Worm (Caenorhabditis elegans) whole organism, L3 larva: ENCODE results near the gene sdz-26.

Experiments
- R02D3.7 ChIP-seq: fragments of 150-350 bp; optimal IDR thresholded peaks from 2 replicates; lab custom pipeline; 2014; ENCODE audit warnings: missing biosample characterization, missing genetic modification characterization
- ZK546.5 ChIP-seq: sonication (generic microtip); optimal IDR thresholded peaks from 2 replicates; lab custom pipeline; 2017; ENCODE audit warnings: missing biosample characterization, missing genetic modification characterization
- ama-1 ChIP-seq: fragments of 150-350 bp; optimal IDR thresholded peaks from 2 replicates; lab custom pipeline; 2018
- ceh-16 ChIP-seq: sonication (generic microtip); optimal IDR thresholded peaks from 2 replicates; lab custom pipeline; 2017; ENCODE audit warnings: missing biosample characterization, missing genetic modification characterization
- ceh-28 ChIP-seq: fragments of 150-350 bp; optimal IDR thresholded peaks from 2 replicates; lab custom pipeline; 2014; ENCODE audit warnings: missing biosample characterization, missing genetic modification reagents, missing genetic modification characterization
- ceh-82 ChIP-seq: fragments of 150-350 bp; optimal IDR thresholded peaks from 2 replicates; lab custom pipeline; 2014; ENCODE audit warnings: missing biosample characterization, missing genetic modification characterization
- ceh-9 ChIP-seq: sonication (generic microtip); optimal IDR thresholded peaks from 2 replicates; lab custom pipeline; 2018; ENCODE audit warnings: missing biosample characterization, missing genetic modification characterization
- daf-12 ChIP-seq: fragments of 150-350 bp; optimal IDR thresholded peaks from 2 replicates; lab custom pipeline; 2014; ENCODE audit warnings: missing biosample characterization, missing genetic modification reagents, missing genetic modification characterization
- egl-27 ChIP-seq: sonication (generic microtip); optimal IDR thresholded peaks from 4 replicates; lab custom pipeline; 2017; ENCODE audit warnings: missing biosample characterization, missing genetic modification reagents, missing genetic modification characterization
- elt-1 ChIP-seq: fragments of 150-350 bp; optimal IDR thresholded peaks from 2 replicates; lab custom pipeline; 2014; ENCODE audit warnings: missing biosample characterization, missing genetic modification characterization
- elt-2 ChIP-seq: sonication (generic microtip); optimal IDR thresholded peaks from 2 replicates; lab custom pipeline; 2016; ENCODE audit warnings: missing genetic modification reagents, mild to moderate bottlenecking, missing genetic modification characterization, missing compliant biosample characterization
- elt-3 ChIP-seq, 3 experiments: fragments of 150-350 bp in 1 of 3; sonication (generic microtip) in 2 of 3; optimal IDR thresholded peaks; 2 replicates in 2 of 3; 4 replicates in 1 of 3; lab custom pipeline; 2014 to 2017; ENCODE audit warnings: missing biosample characterization in 3 of 3, missing genetic modification characterization in 3 of 3
- eor-1 ChIP-seq, 2 experiments: fragments of 150-350 bp; optimal IDR thresholded peaks; 2 replicates each; lab custom pipeline; 2014 to 2018; ENCODE audit warnings: missing biosample characterization in 2 of 2, missing genetic modification characterization in 2 of 2
- fkh-10 ChIP-seq: sonication (generic microtip); optimal IDR thresholded peaks from 2 replicates; lab custom pipeline; 2017; ENCODE audit warnings: missing biosample characterization, missing genetic modification reagents, missing genetic modification characterization
- fkh-2 ChIP-seq: fragments of 150-350 bp; optimal IDR thresholded peaks from 2 replicates; lab custom pipeline; 2014; ENCODE audit warnings: missing biosample characterization, missing genetic modification reagents, missing genetic modification characterization
- hmg-11 ChIP-seq: sonication (generic microtip); optimal IDR thresholded peaks from 2 replicates; lab custom pipeline; 2016; ENCODE audit warnings: missing genetic modification characterization, missing compliant biosample characterization
- lin-15B ChIP-seq: fragments of 150-350 bp; optimal IDR thresholded peaks from 2 replicates; lab custom pipeline; 2014; ENCODE audit warnings: missing biosample characterization, missing genetic modification characterization
- lin-39 ChIP-seq: fragments of 150-350 bp; optimal IDR thresholded peaks from 2 replicates; lab custom pipeline; 2018; ENCODE audit warnings: missing biosample characterization, missing genetic modification reagents, missing genetic modification characterization
- lsy-12 ChIP-seq: sonication (generic microtip); optimal IDR thresholded peaks from 2 replicates; lab custom pipeline; 2016; ENCODE audit warnings: mild to moderate bottlenecking, missing genetic modification characterization, missing compliant biosample characterization
- mdl-1 ChIP-seq: fragments of 150-350 bp; optimal IDR thresholded peaks from 2 replicates; lab custom pipeline; 2014; ENCODE audit warnings: missing biosample characterization, missing genetic modification characterization
- nfya-1 ChIP-seq: sonication (generic microtip); optimal IDR thresholded peaks from 2 replicates; lab custom pipeline; 2017; ENCODE audit warnings: missing genetic modification characterization, mild to moderate bottlenecking, missing compliant biosample characterization, antibody characterized with exemption, moderate library complexity; ENCODE audit not compliant: insufficient read depth
- nhr-11 ChIP-seq: fragments of 150-350 bp; optimal IDR thresholded peaks from 2 replicates; lab custom pipeline; 2014; ENCODE audit warnings: missing biosample characterization, missing genetic modification characterization
- nhr-12 ChIP-seq: fragments of 150-350 bp; optimal IDR thresholded peaks from 2 replicates; lab custom pipeline; 2014; ENCODE audit warnings: missing biosample characterization, missing genetic modification characterization
- nhr-23 ChIP-seq: fragments of 150-350 bp; optimal IDR thresholded peaks from 2 replicates; lab custom pipeline; 2014; ENCODE audit warnings: missing biosample characterization, missing genetic modification reagents, missing genetic modification characterization
- nhr-25 ChIP-seq: sonication (generic microtip); optimal IDR thresholded peaks from 2 replicates; lab custom pipeline; 2017; ENCODE audit warnings: missing biosample characterization, missing genetic modification characterization
- nhr-28 ChIP-seq: fragments of 150-350 bp; optimal IDR thresholded peaks from 2 replicates; lab custom pipeline; 2014; ENCODE audit warnings: missing biosample characterization, missing genetic modification characterization
- nhr-43 ChIP-seq: sonication (generic microtip); optimal IDR thresholded peaks from 2 replicates; lab custom pipeline; 2016; ENCODE audit warnings: mild to moderate bottlenecking, missing genetic modification characterization, missing compliant biosample characterization; ENCODE audit not compliant: poor library complexity, severe bottlenecking
- nhr-76 ChIP-seq: fragments of 150-350 bp; sonication (generic microtip); optimal IDR thresholded peaks from 5 replicates; lab custom pipeline; 2014; ENCODE audit warnings: missing biosample characterization, missing genetic modification characterization
- nhr-77 ChIP-seq: fragments of 150-350 bp; optimal IDR thresholded peaks from 2 replicates; lab custom pipeline; 2014; ENCODE audit warnings: missing biosample characterization, missing genetic modification characterization
- pha-4 ChIP-seq: fragments of 150-350 bp; optimal IDR thresholded peaks from 2 replicates; lab custom pipeline; 2014; ENCODE audit warnings: missing biosample characterization, missing genetic modification reagents, missing genetic modification characterization
- pqm-1 ChIP-seq: fragments of 150-350 bp; optimal IDR thresholded peaks from 2 replicates; lab custom pipeline; 2017; ENCODE audit warnings: missing biosample characterization, missing genetic modification characterization, inconsistent platforms
- snpc-4 ChIP-seq: fragments of 150-350 bp; optimal IDR thresholded peaks from 2 replicates; lab custom pipeline; 2014; ENCODE audit warnings: missing biosample characterization, missing genetic modification characterization
- unc-39 ChIP-seq: sonication (generic microtip); optimal IDR thresholded peaks from 4 replicates; lab custom pipeline; 2017; ENCODE audit warnings: missing biosample characterization, missing genetic modification characterization
- unc-62 ChIP-seq: fragments of 150-350 bp; sonication (generic microtip); optimal IDR thresholded peaks from 4 replicates; lab custom pipeline; 2014; ENCODE audit warnings: missing biosample characterization, missing genetic modification reagents, missing genetic modification characterization
- zag-1 ChIP-seq: fragments of 150-350 bp; optimal IDR thresholded peaks from 2 replicates; lab custom pipeline; 2014; ENCODE audit warnings: missing biosample characterization, missing genetic modification characterization
- ztf-11 ChIP-seq: fragments of 150-350 bp; optimal IDR thresholded peaks from 2 replicates; lab custom pipeline; 2014; ENCODE audit warnings: missing biosample characterization, missing genetic modification characterization

Gene sdz-26

ce11 chrII:14350768-14351167 is 30.8 kb upstream of the sdz-26 start:
- TF ChIP-seq snpc-4 (tag; lab: Kevin White, UChicago), result no peak
- TF ChIP-seq nhr-43 (tag; lab: Kevin White, UChicago), result no peak
- no peak for TF ChIP-seq nhr-76 (tag; lab: Kevin White, UChicago)
- peak; percentile 72 for TF ChIP-seq ama-1 (lab: Kevin White, UChicago)
- peak; percentile 40 for TF ChIP-seq nhr-25
- no peak for TF ChIP-seq fkh-2 (tag; lab: Kevin White, UChicago)
- TF ChIP-seq egl-27 (tag; lab: Kevin White, UChicago), result no peak
- no peak for TF ChIP-seq ceh-82

- no peak for TF ChIP-seq nhr-11 (tag; lab: Kevin White, UChicago)
- no peak for TF ChIP-seq nhr-28
- TF ChIP-seq ceh-9 (tag; lab: Kevin White, UChicago), result no peak
- no peak for TF ChIP-seq nhr-12
- no peak for TF ChIP-seq unc-62 (GFP tag; lab: Kevin White, UChicago)
- no peak for TF ChIP-seq lsy-12 (tag; lab: Kevin White, UChicago)
- TF ChIP-seq pha-4 (tag; lab: Kevin White, UChicago), result no peak
- no peak for TF ChIP-seq ceh-16 (tag; lab: Kevin White, UChicago)
- TF ChIP-seq ZK546.5 (tag; lab: Kevin White, UChicago), result no peak
- no peak for TF ChIP-seq hmg-11 (tag; lab: Kevin White, UChicago)
- TF ChIP-seq elt-3 (tag; optimal IDR thresholded peaks at IDR 0.05; lab: Kevin White, UChicago), result no peak
- TF ChIP-seq ztf-11 (tag; lab: Kevin White, UChicago), result no peak
- no peak for TF ChIP-seq eor-1 (tag; optimal IDR thresholded peaks at IDR 0.05; lab: Kevin White, UChicago)
- TF ChIP-seq fkh-10 (GFP tag; lab: Kevin White, UChicago), result no peak
- no peak for TF ChIP-seq daf-12
Measured at ce11 chrII:14351352-14351751, 30.2 kb upstream of the sdz-26 start.

- TF ChIP-seq snpc-4 (tag; lab: Kevin White, UChicago), result peak; percentile 84
- TF ChIP-seq unc-39 (tag; lab: Kevin White, UChicago), result no peak
- TF ChIP-seq nhr-25, result peak; percentile 21
- peak; percentile 4 for TF ChIP-seq zag-1
- TF ChIP-seq fkh-10 (GFP tag; lab: Kevin White, UChicago), result no peak
- no peak for TF ChIP-seq ZK546.5 (tag; lab: Kevin White, UChicago)
- TF ChIP-seq R02D3.7 (tag; lab: Kevin White, UChicago), result peak; percentile 60
- peak; percentile 82 for TF ChIP-seq hmg-11 (tag; lab: Kevin White, UChicago)
- peak; percentile 2 for TF ChIP-seq nhr-77 (tag; lab: Kevin White, UChicago)
- peak; percentile 76 for TF ChIP-seq ceh-28 (tag; lab: Kevin White, UChicago)
- TF ChIP-seq nhr-43 (tag; lab: Kevin White, UChicago), result peak; percentile 0
- TF ChIP-seq elt-2 (tag; lab: Kevin White, UChicago), result peak; percentile 25
- peak; percentile 77 for TF ChIP-seq pha-4 (tag; lab: Kevin White, UChicago)
- TF ChIP-seq lin-39 (tag; lab: Kevin White, UChicago), result peak; percentile 66
- TF ChIP-seq ztf-11 (tag; lab: Kevin White, UChicago), result no peak
- peak; percentile 83 for TF ChIP-seq lin-15B (tag; lab: Kevin White, UChicago)
- TF ChIP-seq nfya-1 (tag; lab: Kevin White, UChicago), result peak; percentile 80
- TF ChIP-seq ceh-82, result no peak
- TF ChIP-seq nhr-23 (tag; lab: Kevin White, UChicago), result peak; percentile 65
- peak; percentile 37 for TF ChIP-seq mdl-1 (tag; lab: Kevin White, UChicago)
Measured at ce11 chrII:14357936-14358416, 23.6 kb upstream of the sdz-26 start, which contains the start of the genes agl-1 and pfs-2. TSS of gene agl-1 (minus strand) at chrII:14358113. TSS of gene pfs-2 (plus strand) at chrII:14358366.

- no peak for TF ChIP-seq elt-2 (tag; lab: Kevin White, UChicago)
- no peak for TF ChIP-seq elt-1 (tag; lab: Kevin White, UChicago)
- no peak for TF ChIP-seq lin-15B (tag; lab: Kevin White, UChicago)
- TF ChIP-seq nhr-77 (tag; lab: Kevin White, UChicago), result no peak
- no peak for TF ChIP-seq ceh-16 (tag; lab: Kevin White, UChicago)
- TF ChIP-seq pqm-1 (tag; lab: Kevin White, UChicago), result no peak
- TF ChIP-seq, all 47 proteins: peak for 0
Measured at ce11 chrII:14359007-14359406, 22.5 kb upstream of the sdz-26 start.
